Worm (Caenorhabditis elegans) whole organism, L4 larva: Measurements from ENCODE around the gene T10B10.8.

Experiments
- D1046.2 ChIP-seq: fragments of 200-800 bp; sonication (Bioruptor generic); IDR thresholded peaks from 2 replicates; pipeline ENCODE4 v1.3.6; 2022; ENCODE audit warnings: missing genetic modification characterization, missing compliant biosample characterization
- F26F4.8 ChIP-seq: fragments of 200-800 bp; sonication (Bioruptor generic); conservative IDR thresholded peaks from 2 replicates; pipeline ENCODE4 v1.3.6; 2022; ENCODE audit warnings: missing genetic modification characterization, missing compliant biosample characterization
- F44E2.7 ChIP-seq: fragments of 200-800 bp; sonication (Bioruptor generic); IDR thresholded peaks from 2 replicates; pipeline ENCODE4 v2.1.2; 2022; ENCODE audit warnings: missing genetic modification characterization, missing compliant biosample characterization
- F49E8.2 ChIP-seq: sonication (generic microtip); optimal IDR thresholded peaks from 2 replicates; lab custom pipeline; 2016; ENCODE audit warnings: missing compliant biosample characterization, mild to moderate bottlenecking, missing genetic modification characterization, borderline replicate concordance
- Y105C5A.15 ChIP-seq: fragments of 200-800 bp; sonication (Bioruptor generic); IDR thresholded peaks from 2 replicates; pipeline ENCODE4 v1.3.6; 2022; ENCODE audit warnings: missing genetic modification characterization, missing compliant biosample characterization
- Y48G9A.11 ChIP-seq: fragments of 200-800 bp; sonication (Bioruptor generic); IDR thresholded peaks from 2 replicates; pipeline ENCODE4 v1.3.6; 2022; ENCODE audit warnings: missing genetic modification reagents, missing genetic modification characterization, missing compliant biosample characterization
- Y5F2A.4 ChIP-seq: fragments of 200-800 bp; sonication (Bioruptor generic); optimal IDR thresholded peaks from 2 replicates; lab custom pipeline; 2018; ENCODE audit warnings: mild to moderate bottlenecking, missing genetic modification characterization, missing compliant biosample characterization
- Y75B8A.6 ChIP-seq: fragments of 200-800 bp; sonication (Bioruptor generic); IDR thresholded peaks from 2 replicates; pipeline ENCODE4 v1.3.6; 2022; ENCODE audit warnings: missing genetic modification reagents, missing genetic modification characterization, missing compliant biosample characterization
- ZK546.5 ChIP-seq, 2 experiments: sonication (generic microtip); optimal IDR thresholded peaks; 2 replicates each; lab custom pipeline; 2017; ENCODE audit warnings: missing biosample characterization in 2 of 2, missing genetic modification characterization in 2 of 2
- ceh-28 ChIP-seq: fragments of 150-350 bp; optimal IDR thresholded peaks from 2 replicates; lab custom pipeline; 2014; ENCODE audit warnings: missing biosample characterization, missing genetic modification reagents, missing genetic modification characterization
- ceh-44 ChIP-seq: fragments of 200-800 bp; sonication (Bioruptor generic); IDR thresholded peaks from 2 replicates; pipeline ENCODE4 v1.3.6; 2022; ENCODE audit warnings: missing genetic modification reagents, missing genetic modification characterization, missing compliant biosample characterization
- ceh-82 ChIP-seq: sonication (generic microtip); optimal IDR thresholded peaks from 2 replicates; lab custom pipeline; 2017; ENCODE audit warnings: missing biosample characterization, missing genetic modification characterization
- ctbp-1 ChIP-seq: fragments of 200-800 bp; sonication (Bioruptor generic); IDR thresholded peaks from 2 replicates; pipeline ENCODE4 v1.3.6; 2022; ENCODE audit warnings: missing genetic modification reagents, missing genetic modification characterization, missing compliant biosample characterization
- daf-19 ChIP-seq: fragments of 200-800 bp; sonication (Bioruptor generic); conservative IDR thresholded peaks from 2 replicates; pipeline ENCODE4 v1.3.6; 2022; ENCODE audit warnings: missing genetic modification characterization, missing compliant biosample characterization
- daf-8 ChIP-seq: fragments of 200-800 bp; sonication (Bioruptor generic); IDR thresholded peaks from 2 replicates; pipeline ENCODE4 v1.3.6; 2022; ENCODE audit warnings: missing genetic modification characterization, missing compliant biosample characterization
- dmd-8 ChIP-seq: fragments of 200-800 bp; sonication (Bioruptor generic); IDR thresholded peaks from 2 replicates; pipeline ENCODE4 v1.3.6; 2022; ENCODE audit warnings: missing genetic modification characterization, missing compliant biosample characterization
- dpl-1 ChIP-seq: fragments of 150-350 bp; optimal IDR thresholded peaks from 2 replicates; lab custom pipeline; 2014; ENCODE audit warnings: missing biosample characterization, missing genetic modification reagents, missing genetic modification characterization
- fos-1 ChIP-seq: fragments of 150-350 bp; optimal IDR thresholded peaks from 2 replicates; lab custom pipeline; 2014; ENCODE audit warnings: missing biosample characterization, missing genetic modification characterization
- hif-1 ChIP-seq, 2 experiments: sonication (generic microtip); optimal IDR thresholded peaks; 2 replicates each; lab custom pipeline; 2016 to 2017; ENCODE audit warnings: missing compliant biosample characterization in 2 of 2, missing genetic modification characterization in 2 of 2, missing genetic modification reagents in 2 of 2, missing genotype in 2 of 2, mild to moderate bottlenecking in 1 of 2
- hlh-30 ChIP-seq: sonication (generic microtip); optimal IDR thresholded peaks from 2 replicates; lab custom pipeline; 2017; ENCODE audit warnings: antibody characterized with exemption, mild to moderate bottlenecking, missing genetic modification characterization, missing compliant biosample characterization; ENCODE audit not compliant: insufficient read depth
- jun-1 ChIP-seq: fragments of 150-350 bp; optimal IDR thresholded peaks from 2 replicates; lab custom pipeline; 2014; ENCODE audit warnings: missing biosample characterization, missing genetic modification reagents, missing genetic modification characterization
- lin-15B ChIP-seq: fragments of 150-350 bp; sonication (generic microtip); optimal IDR thresholded peaks from 3 replicates; lab custom pipeline; 2014; ENCODE audit warnings: missing biosample characterization, missing genetic modification characterization
- lin-39 ChIP-seq: fragments of 150-350 bp; optimal IDR thresholded peaks from 2 replicates; lab custom pipeline; 2014; ENCODE audit warnings: missing biosample characterization, missing genetic modification reagents, missing genetic modification characterization
- madf-5 ChIP-seq, 2 experiments: fragments of 200-800 bp; sonication (Bioruptor generic); IDR thresholded peaks; 2 replicates each; pipeline ENCODE4 v1.3.6; 2022; ENCODE audit warnings: missing compliant biosample characterization in 2 of 2, missing genetic modification characterization in 2 of 2
- mdl-1 ChIP-seq, 2 experiments: fragments of 150-350 bp in 1 of 2; sonication (generic microtip) in 1 of 2; optimal IDR thresholded peaks; 2 replicates each; lab custom pipeline; 2014 to 2017; ENCODE audit warnings: missing biosample characterization in 2 of 2, missing genetic modification characterization in 2 of 2
- mdt-29 ChIP-seq: fragments of 200-800 bp; sonication (Bioruptor generic); IDR thresholded peaks from 2 replicates; pipeline ENCODE4 v1.3.6; 2022; ENCODE audit warnings: missing genetic modification reagents, missing genetic modification characterization, missing compliant biosample characterization
- mep-1 ChIP-seq: fragments of 150-350 bp; sonication (generic microtip); optimal IDR thresholded peaks from 3 replicates; lab custom pipeline; 2014; ENCODE audit warnings: missing biosample characterization, missing genetic modification characterization
- mxl-2 ChIP-seq: fragments of 200-800 bp; sonication (Bioruptor generic); conservative IDR thresholded peaks from 2 replicates; pipeline ENCODE4 v1.3.6; 2022; ENCODE audit warnings: missing genetic modification reagents, missing genetic modification characterization, missing compliant biosample characterization
- nhr-102 ChIP-seq: sonication (generic microtip); optimal IDR thresholded peaks from 2 replicates; lab custom pipeline; 2016; ENCODE audit warnings: mild to moderate bottlenecking, missing genetic modification characterization, moderate library complexity, missing compliant biosample characterization
- nhr-111 ChIP-seq: fragments of 200-800 bp; sonication (Bioruptor generic); optimal IDR thresholded peaks from 2 replicates; lab custom pipeline; 2018; ENCODE audit warnings: mild to moderate bottlenecking, missing genetic modification characterization, missing compliant biosample characterization
- nhr-237 ChIP-seq: sonication (generic microtip); optimal IDR thresholded peaks from 2 replicates; lab custom pipeline; 2017; ENCODE audit warnings: missing biosample characterization, missing genetic modification characterization
- nhr-28 ChIP-seq: fragments of 150-350 bp; optimal IDR thresholded peaks from 2 replicates; lab custom pipeline; 2014; ENCODE audit warnings: missing biosample characterization, missing genetic modification characterization
- nhr-48 ChIP-seq: sonication (generic microtip); optimal IDR thresholded peaks from 2 replicates; lab custom pipeline; 2016; ENCODE audit warnings: mild to moderate bottlenecking, missing genetic modification characterization, missing compliant biosample characterization
- nhr-76 ChIP-seq: fragments of 150-350 bp; optimal IDR thresholded peaks from 2 replicates; lab custom pipeline; 2014; ENCODE audit warnings: missing biosample characterization, missing genetic modification characterization
- nhr-77 ChIP-seq: fragments of 150-350 bp; optimal IDR thresholded peaks from 2 replicates; lab custom pipeline; 2014; ENCODE audit warnings: missing biosample characterization, missing genetic modification characterization
- rbr-2 ChIP-seq: sonication (generic microtip); optimal IDR thresholded peaks from 2 replicates; lab custom pipeline; 2016; ENCODE audit warnings: missing genotype, missing genetic modification characterization, missing compliant biosample characterization
- saeg-2 ChIP-seq: fragments of 200-800 bp; sonication (Bioruptor generic); IDR thresholded peaks from 2 replicates; pipeline ENCODE4 v1.3.6; 2022; ENCODE audit warnings: missing genetic modification reagents, missing genetic modification characterization, missing compliant biosample characterization
- sdz-12 ChIP-seq: fragments of 200-800 bp; sonication (Bioruptor generic); optimal IDR thresholded peaks from 2 replicates; lab custom pipeline; 2018; ENCODE audit warnings: mild to moderate bottlenecking, missing genetic modification characterization, missing compliant biosample characterization
- set-16 ChIP-seq: fragments of 200-800 bp; sonication (Bioruptor generic); IDR thresholded peaks from 2 replicates; pipeline ENCODE4 v1.3.6; 2022; ENCODE audit warnings: missing genetic modification reagents, missing genetic modification characterization, missing compliant biosample characterization
- skn-1 ChIP-seq: fragments of 150-350 bp; optimal IDR thresholded peaks from 2 replicates; lab custom pipeline; 2014; ENCODE audit warnings: missing biosample characterization, missing genetic modification characterization
- snpc-1.2 ChIP-seq: fragments of 200-800 bp; sonication (Bioruptor generic); IDR thresholded peaks from 2 replicates; pipeline ENCODE4 v1.3.6; 2022; ENCODE audit warnings: missing genetic modification reagents, missing genetic modification characterization, missing compliant biosample characterization
- spr-1 ChIP-seq: sonication (generic microtip); optimal IDR thresholded peaks from 2 replicates; lab custom pipeline; 2016; ENCODE audit warnings: mild to moderate bottlenecking, missing genetic modification characterization, missing compliant biosample characterization
- spr-3 ChIP-seq: fragments of 200-800 bp; sonication (Bioruptor generic); optimal IDR thresholded peaks from 2 replicates; lab custom pipeline; 2018; ENCODE audit warnings: mild to moderate bottlenecking, missing genetic modification characterization, missing compliant biosample characterization
- tag-97 ChIP-seq: fragments of 200-800 bp; sonication (Bioruptor generic); IDR thresholded peaks from 2 replicates; pipeline ENCODE4 v1.3.6; 2022; ENCODE audit warnings: missing genetic modification characterization, missing compliant biosample characterization
- unc-130 ChIP-seq: sonication (generic microtip); optimal IDR thresholded peaks from 2 replicates; lab custom pipeline; 2016; ENCODE audit warnings: missing genetic modification reagents, missing genetic modification characterization, missing compliant biosample characterization
- unc-39 ChIP-seq: sonication (generic microtip); optimal IDR thresholded peaks from 2 replicates; lab custom pipeline; 2017; ENCODE audit warnings: missing biosample characterization, missing genetic modification characterization
- vab-7 ChIP-seq: fragments of 200-800 bp; sonication (Bioruptor generic); IDR thresholded peaks from 2 replicates; pipeline ENCODE4 v1.3.6; 2022; ENCODE audit warnings: missing genetic modification reagents, missing genetic modification characterization, missing compliant biosample characterization
- zag-1 ChIP-seq: fragments of 150-350 bp; optimal IDR thresholded peaks from 2 replicates; lab custom pipeline; 2014; ENCODE audit warnings: missing biosample characterization, missing genetic modification characterization
- zfp-2 ChIP-seq: sonication (generic microtip); optimal IDR thresholded peaks from 2 replicates; lab custom pipeline; 2016; ENCODE audit warnings: mild to moderate bottlenecking, missing genetic modification characterization, missing compliant biosample characterization
- ztf-11 ChIP-seq: fragments of 150-350 bp; optimal IDR thresholded peaks from 2 replicates; lab custom pipeline; 2014; ENCODE audit warnings: missing biosample characterization, missing genetic modification characterization
- ztf-7 ChIP-seq: fragments of 150-350 bp; optimal IDR thresholded peaks from 2 replicates; lab custom pipeline; 2014; ENCODE audit warnings: missing biosample characterization, missing genetic modification characterization

T10B10.8 gene

DNA sequence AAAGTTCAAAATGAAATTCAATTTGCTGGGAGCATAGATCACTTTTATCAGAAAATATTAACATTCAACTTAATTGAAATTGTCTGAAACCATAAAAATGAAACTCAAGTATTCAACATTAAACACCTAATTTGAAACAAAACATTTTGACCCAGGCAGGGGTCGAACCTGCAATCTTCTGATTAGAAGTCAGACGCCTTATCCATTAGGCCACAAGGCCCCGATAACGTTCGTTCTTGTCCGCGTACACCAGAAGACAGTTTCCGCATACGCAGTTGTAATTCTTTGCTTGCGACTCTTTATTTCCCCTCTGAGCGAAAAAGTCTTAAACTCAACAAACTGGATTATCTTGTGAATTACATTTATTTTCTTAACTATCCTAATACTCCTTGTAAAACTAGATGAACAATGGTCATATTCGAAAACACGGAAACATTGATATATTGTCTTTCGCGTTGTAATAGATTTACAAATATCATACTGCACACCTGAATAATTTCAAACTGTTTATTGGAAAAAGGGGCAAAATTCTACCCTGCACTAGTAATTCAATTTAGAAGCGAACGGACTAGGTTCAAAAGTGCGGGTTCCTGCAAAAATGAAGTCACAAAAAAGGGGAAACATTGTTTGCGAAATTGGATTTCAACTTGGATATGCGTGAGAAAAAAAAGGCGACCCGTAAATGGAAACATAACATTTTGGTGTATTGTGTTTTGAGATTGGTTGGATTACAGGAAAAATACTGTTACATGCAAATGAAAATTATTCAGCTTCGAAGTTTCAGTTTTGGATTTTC, 19.4 kb downstream of the T10B10.8 start (continued):
- TF ChIP-seq ZK546.5 (tag; optimal IDR thresholded peaks at IDR 0.05; lab: Kevin White, UChicago) (no peak), ctbp-1 (GFP tag; lab: Robert Waterston, UW) (0 out of 2 replicates have a peak, but pooled peaks have one; percentile 53), Y48G9A.11 (GFP tag; lab: Robert Waterston, UW) (peak; percentile 68), hif-1 (tag; optimal IDR thresholded peaks at IDR 0.05; lab: Kevin White, UChicago) (no peak), nhr-102 (tag; lab: Kevin White, UChicago) (no peak), Y105C5A.15 (GFP tag; lab: Robert Waterston, UW) (peak; percentile 62; the same call in 1 of the 2 replicates), zag-1 (tag; lab: Kevin White, UChicago) (no peak), ztf-11 (tag; lab: Kevin White, UChicago) (no peak), mdt-29 (GFP tag; lab: Robert Waterston, UW) (no peak), F49E8.2 (tag; lab: Kevin White, UChicago) (no peak), nhr-48 (tag; lab: Kevin White, UChicago) (no peak), mep-1 (tag; lab: Kevin White, UChicago) (peak; percentile 48), vab-7 (peak; percentile 82), Y75B8A.6 (GFP tag; lab: Robert Waterston, UW) (no peak), ceh-44 (GFP tag; lab: Robert Waterston, UW) (0 out of 2 replicates have a peak, but pooled peaks have one; percentile 21), spr-3 (GFP tag; lab: Kevin White, UChicago) (no peak), sdz-12 (GFP tag; lab: Kevin White, UChicago) (no peak), hlh-30 (tag; lab: Kevin White, UChicago) (no peak), ceh-28 (tag; lab: Kevin White, UChicago) (no peak), D1046.2 (GFP tag; lab: Robert Waterston, UW) (peak; percentile 76; the same call in 1 of the 2 replicates), nhr-111 (GFP tag; lab: Kevin White, UChicago) (peak; percentile 63), ceh-82 (tag; lab: Kevin White, UChicago) (no peak), F26F4.8 (GFP tag; lab: Robert Waterston, UW) (peak; percentile 75), nhr-28 (tag; lab: Kevin White, UChicago) (no peak), tag-97 (GFP tag; lab: Robert Waterston, UW) (no peak), spr-1 (tag; lab: Kevin White, UChicago) (peak; percentile 8), zfp-2 (tag; lab: Kevin White, UChicago) (no peak), dmd-8 (GFP tag; lab: Robert Waterston, UW) (peak; percentile 83), lin-39 (tag; lab: Kevin White, UChicago) (no peak), skn-1 (tag; lab: Kevin White, UChicago) (no peak), dpl-1 (GFP tag; lab: Kevin White, UChicago) (no peak), jun-1 (tag; lab: Kevin White, UChicago) (no peak), rbr-2 (no peak), nhr-237 (tag; lab: Kevin White, UChicago) (no peak), F44E2.7 (no peak), fos-1 (tag; lab: Kevin White, UChicago) (no peak), nhr-76 (tag; lab: Kevin White, UChicago) (no peak), unc-39 (tag; lab: Kevin White, UChicago) (no peak), Y5F2A.4 (GFP tag; lab: Kevin White, UChicago) (no peak), snpc-1.2 (GFP tag; lab: Robert Waterston, UW) (peak; percentile 89), unc-130 (no peak), ztf-7 (no peak), nhr-77 (tag; lab: Kevin White, UChicago) (no peak), mxl-2 (GFP tag; lab: Robert Waterston, UW) (peak; percentile 67; the same call in 1 of the 2 replicates), set-16 (GFP tag; lab: Robert Waterston, UW) (no peak), mdl-1 (tag; optimal IDR thresholded peaks at IDR 0.05; lab: Kevin White, UChicago) (no peak), lin-15B (tag; lab: Kevin White, UChicago) (no peak), daf-8 (GFP tag; lab: Robert Waterston, UW) (no peak), madf-5 (GFP tag; IDR thresholded peaks at IDR 0.05; lab: Robert Waterston, UW) (0 out of 4 replicates have a peak, but pooled peaks of 1 of the 2 experiments have one; percentile 64), daf-19 (GFP tag; lab: Robert Waterston, UW) (peak; percentile 57; the same call in 1 of the 2 replicates), saeg-2 (GFP tag; lab: Robert Waterston, UW) (no peak)
